Fruit fly (Drosophila melanogaster): ENCODE data around the gene CG2854.

DNA sequence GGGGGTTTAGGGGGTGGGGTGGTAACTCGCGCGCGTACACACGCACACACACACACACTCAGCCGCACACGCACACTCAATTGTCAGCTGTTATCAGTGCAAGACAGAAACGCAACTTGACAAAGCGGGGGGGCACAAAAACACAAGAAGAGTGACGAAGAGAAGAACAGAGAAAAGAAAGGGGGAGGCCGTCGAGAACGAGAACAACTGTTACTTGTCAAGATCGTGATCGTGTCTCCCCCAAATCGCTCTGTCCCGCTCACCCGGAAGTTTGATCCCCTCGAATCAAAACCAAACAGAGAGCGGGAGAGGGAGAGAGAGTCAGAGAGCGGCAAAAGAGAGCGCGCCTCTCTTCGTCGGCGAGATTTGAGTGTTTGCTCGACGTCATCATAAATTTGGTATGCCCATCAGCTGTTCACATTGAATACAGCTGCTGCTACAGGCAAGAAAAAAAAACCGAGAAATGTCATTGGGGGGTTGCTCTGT is 9.5 kb upstream of the CG2854 start:
- peak; percentile 27 for TF ChIP-seq Met (GFP tag; optimal IDR thresholded peaks at IDR 0.05)
- TF ChIP-seq Lpt (GFP tag; optimal IDR thresholded peaks at IDR 0.05): peak; percentile 24
- TF ChIP-seq CG4318 (GFP tag; optimal IDR thresholded peaks at IDR 0.05): no peak
- no peak for TF ChIP-seq Smox (GFP tag; optimal IDR thresholded peaks at IDR 0.05)
- peak; percentile 91 for TF ChIP-seq CG6854 (GFP tag; optimal IDR thresholded peaks at IDR 0.05)
- peak; percentile 71 for TF ChIP-seq fkh (GFP tag; optimal IDR thresholded peaks at IDR 0.05)
- TF ChIP-seq Gug (GFP tag; IDR thresholded peaks at IDR 0.05): no peak
- peak; percentile 73; the same call in 2 of the 3 replicates for TF ChIP-seq CG6163 (GFP tag; IDR thresholded peaks at IDR 0.05)
